Fruit fly (Drosophila melanogaster) S2 (cell line): Measurements from ENCODE around the gene CG42335.

Source experiments
- CG8478 ChIP-seq: fragments of >200 bp; optimal IDR thresholded peaks from 2 replicates; lab custom pipeline; 2018
- CTCF ChIP-seq, 2 experiments: fragments of >200 bp; optimal IDR thresholded peaks; 2 replicates each; lab custom pipeline; 2018

dm6 chr3R:21744988-21745387 is 13.6 kb upstream of the CG42335 start, which contains the start of gene CG31343:
- TF ChIP-seq CG8478 (lab: Kevin White, UChicago) (no peak), CTCF (optimal IDR thresholded peaks at IDR 0.05; lab: Kevin White, UChicago) (no peak)
